Worm (Caenorhabditis elegans): ENCODE measurements around the gene Y54F10BM.21.

DNA sequence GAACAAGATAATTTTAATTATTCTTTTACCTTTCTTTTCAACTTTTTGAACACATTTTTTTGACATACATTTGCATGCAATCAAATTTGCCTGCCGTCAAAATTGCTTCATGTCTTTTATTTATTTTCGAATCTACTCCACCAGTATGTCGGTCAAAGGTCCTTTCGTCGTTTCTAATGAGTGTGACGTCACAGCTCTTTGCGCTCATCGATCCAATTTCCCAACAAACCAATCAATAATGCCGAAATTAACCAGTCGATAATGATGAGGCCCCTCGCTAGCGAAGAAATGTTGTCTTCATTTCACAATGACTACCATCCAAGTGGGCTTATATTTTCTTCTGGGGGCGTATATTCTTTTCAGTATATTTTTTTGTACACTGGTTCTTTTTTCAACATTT, 14.0 kb upstream of the Y54F10BM.21 start, which contains the start of gene Y54F10BM.6:
- TF ChIP-seq ceh-13 (GFP tag; optimal IDR thresholded peaks at IDR 0.05) = no peak
- TF ChIP-seq ets-7 (tag; optimal IDR thresholded peaks at IDR 0.05) = no peak
- TF ChIP-seq flt-1 (GFP tag; IDR thresholded peaks at IDR 0.05) = no peak
- TF ChIP-seq ama-1 (optimal IDR thresholded peaks at IDR 0.05) = no peak

Data from whole organism, early embryonic.